Fruit fly (Drosophila melanogaster) whole organism, embryonic: Measurements from ENCODE around the gene CG5104.

ENCODE experiments used
- Abd-B ChIP-seq: fragments of 200-800 bp; sonication (Bioruptor generic); optimal IDR thresholded peaks from 2 replicates; lab custom pipeline; 2018; ENCODE audit warnings: missing biosample characterization, mild to moderate bottlenecking, missing genetic modification characterization, moderate library complexity
- Atf3 ChIP-seq: fragments of 200-800 bp; sonication (Bioruptor generic); optimal IDR thresholded peaks from 3 replicates; lab custom pipeline; 2016; ENCODE audit warnings: missing biosample characterization, missing genetic modification characterization
- Bgb ChIP-seq: fragments of 200-800 bp; sonication (Bioruptor generic); IDR thresholded peaks from 2 replicates; pipeline ENCODE4 v1.3.6; 2022; ENCODE audit warnings: missing biosample characterization, missing genetic modification characterization; ENCODE audit not compliant: partially characterized antibody
- CG10431 ChIP-seq: fragments of 200-800 bp; sonication (Bioruptor generic); optimal IDR thresholded peaks from 3 replicates; lab custom pipeline; 2018; ENCODE audit warnings: missing biosample characterization, mild to moderate bottlenecking, missing genetic modification characterization
- CG10565 ChIP-seq: fragments of 200-800 bp; sonication (Bioruptor generic); optimal IDR thresholded peaks from 3 replicates; lab custom pipeline; 2016; ENCODE audit warnings: missing biosample characterization, mild to moderate bottlenecking, missing genetic modification characterization
- CG12744 ChIP-seq: fragments of 200-800 bp; sonication (Bioruptor generic); optimal IDR thresholded peaks from 2 replicates; lab custom pipeline; 2016; ENCODE audit warnings: missing biosample characterization, missing genetic modification characterization
- CG12942 ChIP-seq: fragments of 200-800 bp; sonication (Bioruptor generic); optimal IDR thresholded peaks from 3 replicates; lab custom pipeline; 2016; ENCODE audit warnings: missing biosample characterization, missing genetic modification characterization
- CG15514 ChIP-seq: fragments of 200-800 bp; sonication (Bioruptor generic); optimal IDR thresholded peaks from 3 replicates; lab custom pipeline; 2017; ENCODE audit warnings: missing biosample characterization, missing genetic modification characterization, mild to moderate bottlenecking, moderate library complexity, missing genetic modification reagents
- CG15696 ChIP-seq: fragments of 200-800 bp; sonication (Bioruptor generic); optimal IDR thresholded peaks from 2 replicates; lab custom pipeline; 2019; ENCODE audit warnings: missing biosample characterization, mild to moderate bottlenecking, missing genetic modification characterization, moderate library complexity
- CG16813 ChIP-seq: fragments of 200-800 bp; sonication (Bioruptor generic); IDR thresholded peaks from 3 replicates; pipeline ENCODE4 v1.3.6; 2022; ENCODE audit warnings: missing biosample characterization, missing genetic modification characterization; ENCODE audit not compliant: partially characterized antibody
- CG1792 ChIP-seq: fragments of 200-800 bp; sonication (Bioruptor generic); optimal IDR thresholded peaks from 2 replicates; lab custom pipeline; 2016; ENCODE audit warnings: missing biosample characterization, missing genetic modification characterization
- CG30020 ChIP-seq: fragments of 200-800 bp; optimal IDR thresholded peaks from 2 replicates; lab custom pipeline; 2019; ENCODE audit warnings: missing biosample characterization, mild to moderate bottlenecking, missing genetic modification characterization, moderate library complexity
- CG32532 ChIP-seq: fragments of 200-800 bp; sonication (Bioruptor generic); IDR thresholded peaks from 2 replicates; pipeline ENCODE4 v1.3.6; 2022; ENCODE audit warnings: missing biosample characterization, missing genetic modification characterization
- CG3281 ChIP-seq: fragments of 200-800 bp; sonication (Bioruptor generic); optimal IDR thresholded peaks from 3 replicates; lab custom pipeline; 2017; ENCODE audit warnings: missing biosample characterization, mild to moderate bottlenecking, missing genetic modification characterization
- CG6683 ChIP-seq: fragments of 200-800 bp; sonication (Bioruptor generic); optimal IDR thresholded peaks from 2 replicates; lab custom pipeline; 2017; ENCODE audit warnings: missing biosample characterization, mild to moderate bottlenecking, missing genetic modification characterization, missing genetic modification reagents
- CTCF ChIP-seq: fragments of 200-800 bp; sonication (Bioruptor generic); optimal IDR thresholded peaks from 2 replicates; lab custom pipeline; 2017; ENCODE audit warnings: missing biosample characterization, mild to moderate bottlenecking, missing genetic modification characterization, moderate library complexity
- Doc3 ChIP-seq: fragments of 200-800 bp; sonication (Bioruptor generic); IDR thresholded peaks from 3 replicates; pipeline ENCODE4 v1.3.6; 2022; ENCODE audit warnings: missing biosample characterization, missing genetic modification characterization; ENCODE audit not compliant: partially characterized antibody
- H2.0 ChIP-seq: fragments of 200-800 bp; sonication (Bioruptor generic); IDR thresholded peaks from 2 replicates; pipeline ENCODE4 v1.3.6; 2022; ENCODE audit warnings: missing biosample characterization, missing genetic modification characterization
- Hey ChIP-seq: fragments of 200-800 bp; sonication (Bioruptor generic); optimal IDR thresholded peaks from 3 replicates; lab custom pipeline; 2018; ENCODE audit warnings: missing biosample characterization, mild to moderate bottlenecking, missing genetic modification characterization
- Hmx ChIP-seq: fragments of 200-800 bp; sonication (Bioruptor generic); optimal IDR thresholded peaks from 2 replicates; lab custom pipeline; 2016; ENCODE audit warnings: missing biosample characterization, missing genetic modification characterization
- Lpt ChIP-seq: fragments of >200 bp; optimal IDR thresholded peaks from 2 replicates; lab custom pipeline; 2018; ENCODE audit warnings: missing biosample characterization, missing genetic modification characterization
- MBD-R2 ChIP-seq: fragments of 200-800 bp; sonication (Bioruptor generic); IDR thresholded peaks from 2 replicates; pipeline ENCODE4 v1.3.6; 2022; ENCODE audit warnings: missing biosample characterization, missing genetic modification characterization
- Mad ChIP-seq: fragments of 200-800 bp; sonication (Bioruptor generic); optimal IDR thresholded peaks from 2 replicates; lab custom pipeline; 2016; ENCODE audit warnings: missing biosample characterization, missing genetic modification characterization
- NC2β ChIP-seq: fragments of 200-800 bp; sonication (Bioruptor generic); optimal IDR thresholded peaks from 2 replicates; lab custom pipeline; 2016; ENCODE audit warnings: missing biosample characterization, missing genetic modification characterization
- Nf-YB ChIP-seq: fragments of 200-800 bp; sonication (Bioruptor generic); optimal IDR thresholded peaks from 3 replicates; lab custom pipeline; 2019; ENCODE audit warnings: missing biosample characterization, mild to moderate bottlenecking, missing genetic modification characterization, moderate library complexity
- Nf-YC ChIP-seq: fragments of 200-800 bp; optimal IDR thresholded peaks from 3 replicates; lab custom pipeline; 2019; ENCODE audit warnings: missing biosample characterization, mild to moderate bottlenecking, missing genetic modification characterization, moderate library complexity
- Six4 ChIP-seq: fragments of 200-800 bp; sonication (Bioruptor generic); optimal IDR thresholded peaks from 2 replicates; lab custom pipeline; 2016; ENCODE audit warnings: missing biosample characterization, missing genetic modification characterization
- Sox102F ChIP-seq: fragments of 200-800 bp; sonication (Bioruptor generic); optimal IDR thresholded peaks from 2 replicates; lab custom pipeline; 2018; ENCODE audit warnings: missing biosample characterization, mild to moderate bottlenecking, missing genetic modification characterization, moderate library complexity
- abd-A ChIP-seq: fragments of 200-800 bp; sonication (Bioruptor generic); optimal IDR thresholded peaks from 3 replicates; lab custom pipeline; 2019; ENCODE audit warnings: missing biosample characterization, mild to moderate bottlenecking, missing genetic modification characterization, moderate library complexity
- bbx ChIP-seq: fragments of 200-800 bp; sonication (Bioruptor generic); IDR thresholded peaks from 2 replicates; pipeline ENCODE4 v1.3.6; 2022; ENCODE audit warnings: missing biosample characterization, missing genetic modification characterization; ENCODE audit not compliant: partially characterized antibody
- bcd ChIP-seq: fragments of 200-800 bp; sonication (Bioruptor generic); optimal IDR thresholded peaks from 2 replicates; lab custom pipeline; 2017; ENCODE audit warnings: missing biosample characterization, mild to moderate bottlenecking, missing genetic modification characterization
- caup ChIP-seq: fragments of 200-800 bp; sonication (Bioruptor generic); optimal IDR thresholded peaks from 3 replicates; lab custom pipeline; 2017; ENCODE audit warnings: missing biosample characterization, mild to moderate bottlenecking, missing genetic modification characterization, moderate library complexity; ENCODE audit not compliant: severe bottlenecking
- ci ChIP-seq: fragments of 200-800 bp; sonication (Bioruptor generic); IDR thresholded peaks from 3 replicates; pipeline ENCODE4 v1.3.6; 2022; ENCODE audit warnings: missing biosample characterization, missing genetic modification characterization
- dati ChIP-seq: fragments of 200-800 bp; sonication (Bioruptor generic); IDR thresholded peaks from 2 replicates; pipeline ENCODE4 v1.3.6; 2022; ENCODE audit warnings: missing biosample characterization, missing genetic modification characterization
- hb ChIP-seq: fragments of 200-800 bp; sonication (Bioruptor generic); IDR thresholded peaks from 3 replicates; pipeline ENCODE4 v1.3.6; 2022; ENCODE audit warnings: missing biosample characterization, missing genetic modification characterization; ENCODE audit not compliant: partially characterized antibody
- ind ChIP-seq: fragments of 200-800 bp; sonication (Bioruptor generic); optimal IDR thresholded peaks from 3 replicates; lab custom pipeline; 2016; ENCODE audit warnings: missing biosample characterization, missing genetic modification characterization
- jumu ChIP-seq: fragments of 200-800 bp; sonication (Bioruptor generic); optimal IDR thresholded peaks from 3 replicates; lab custom pipeline; 2016; ENCODE audit warnings: missing biosample characterization, missing genetic modification characterization
- lola ChIP-seq, 3 experiments: fragments of >200 bp in 2 of 3; fragments of 200-800 bp in 1 of 3; sonication (Bioruptor generic) in 1 of 3; optimal IDR thresholded peaks; 2 replicates each; lab custom pipeline; 2017 to 2019; ENCODE audit warnings: missing biosample characterization in 3 of 3, missing genetic modification characterization in 3 of 3, mild to moderate bottlenecking in 1 of 3, moderate library complexity in 1 of 3
- lov ChIP-seq, 2 experiments: fragments of 200-800 bp in 1 of 2; fragments of >200 bp in 1 of 2; sonication (Bioruptor generic) in 1 of 2; IDR thresholded peaks in 1 of 2; optimal IDR thresholded peaks in 1 of 2; 2 replicates in 1 of 2; 3 replicates in 1 of 2; pipeline versions ENCODE4 v1.3.6 to Lab custom; 2017 to 2022; ENCODE audit warnings: missing biosample characterization in 1 of 2, missing genetic modification characterization in 1 of 2
- pita ChIP-seq: fragments of 200-800 bp; sonication (Bioruptor generic); optimal IDR thresholded peaks from 2 replicates; lab custom pipeline; 2017; ENCODE audit warnings: missing biosample characterization, mild to moderate bottlenecking, missing genetic modification characterization
- schlank ChIP-seq: fragments of 200-800 bp; sonication (Bioruptor generic); optimal IDR thresholded peaks from 2 replicates; lab custom pipeline; 2018; ENCODE audit warnings: missing biosample characterization, mild to moderate bottlenecking, missing genetic modification characterization
- slou ChIP-seq: fragments of 200-800 bp; sonication (Bioruptor generic); optimal IDR thresholded peaks from 3 replicates; lab custom pipeline; 2016; ENCODE audit warnings: missing biosample characterization, missing genetic modification characterization
- slp2 ChIP-seq: fragments of 200-800 bp; sonication (Bioruptor generic); optimal IDR thresholded peaks from 2 replicates; lab custom pipeline; 2016; ENCODE audit warnings: missing biosample characterization, missing genetic modification characterization
- sug ChIP-seq: fragments of 200-800 bp; optimal IDR thresholded peaks from 2 replicates; lab custom pipeline; 2019; ENCODE audit warnings: missing biosample characterization, mild to moderate bottlenecking, missing genetic modification characterization, moderate library complexity
- tin ChIP-seq: fragments of 200-800 bp; sonication (Bioruptor generic); optimal IDR thresholded peaks from 3 replicates; lab custom pipeline; 2016; ENCODE audit warnings: missing biosample characterization, missing genetic modification characterization
- twi ChIP-seq: fragments of 200-800 bp; optimal IDR thresholded peaks from 2 replicates; lab custom pipeline; 2019; ENCODE audit warnings: missing biosample characterization, mild to moderate bottlenecking, missing genetic modification characterization, moderate library complexity
- wek ChIP-seq: fragments of 200-800 bp; sonication (Bioruptor generic); optimal IDR thresholded peaks from 3 replicates; lab custom pipeline; 2018; ENCODE audit warnings: missing biosample characterization, mild to moderate bottlenecking, missing genetic modification characterization, moderate library complexity
- zfh2 ChIP-seq: fragments of 200-800 bp; sonication (Bioruptor generic); optimal IDR thresholded peaks from 2 replicates; lab custom pipeline; 2016; ENCODE audit warnings: missing biosample characterization, missing genetic modification characterization

CG5104 gene

dm6 chr3L:20540182-20540974 lies 19.6 kb downstream of the CG5104 start, which contains the start of gene Rcd2 (continued):
- peak; percentile 51 for TF ChIP-seq CG12942 (GFP tag; lab: Kevin White, UChicago)
- TF ChIP-seq abd-A (tag; lab: Kevin White, UChicago): peak; percentile 94
- TF ChIP-seq ci (GFP tag; lab: Robert Waterston, UW): peak; percentile 51; the same call in 2 of the 3 replicates
- TF ChIP-seq Nf-YC: peak; percentile 86
- peak; percentile 63 for TF ChIP-seq CG15696 (tag; lab: Kevin White, UChicago)
- TF ChIP-seq wek (GFP tag; lab: Kevin White, UChicago): peak; percentile 37
- TF ChIP-seq slou: peak; percentile 31
- peak; percentile 16 for TF ChIP-seq CTCF (GFP tag; lab: Kevin White, UChicago)
- TF ChIP-seq CG15514 (GFP tag; lab: Kevin White, UChicago): peak; percentile 79
- TF ChIP-seq Hey (tag; lab: Kevin White, UChicago): no peak
- TF ChIP-seq schlank (tag; lab: Kevin White, UChicago): peak; percentile 68
- TF ChIP-seq CG16813 (GFP tag; lab: Robert Waterston, UW): peak; percentile 68; the same call in 2 of the 3 replicates
- TF ChIP-seq CG32532 (GFP tag; lab: Robert Waterston, UW): peak; percentile 93
- TF ChIP-seq MBD-R2: peak; percentile 22; the same call in 1 of the 2 replicates
- peak; percentile 71 for TF ChIP-seq ind
- peak; percentile 81 for TF ChIP-seq bcd (GFP tag; lab: Kevin White, UChicago)
- TF ChIP-seq slp2 (GFP tag; lab: Kevin White, UChicago): peak; percentile 54
- peak; percentile 47 for TF ChIP-seq twi (tag; lab: Kevin White, UChicago)
- peak; percentile 60 for TF ChIP-seq CG12744 (GFP tag; lab: Kevin White, UChicago)
- no peak for TF ChIP-seq Six4
- peak; percentile 17 for TF ChIP-seq Atf3 (GFP tag; lab: Kevin White, UChicago)
- TF ChIP-seq Hmx (GFP tag; lab: Kevin White, UChicago): peak; percentile 20
- TF ChIP-seq Abd-B (GFP tag; lab: Kevin White, UChicago): peak; percentile 59
- TF ChIP-seq Doc3 (GFP tag; lab: Robert Waterston, UW): peak; percentile 86; the same call in 2 of the 3 replicates
- TF ChIP-seq CG10431 (GFP tag; lab: Kevin White, UChicago): no peak
- TF ChIP-seq lola (GFP tag; optimal IDR thresholded peaks at IDR 0.05; lab: Kevin White, UChicago): peak in 1 of 3 experiments; percentile 17
- peak; percentile 72 for TF ChIP-seq Nf-YB (GFP tag; lab: Kevin White, UChicago)
- no peak for TF ChIP-seq dati (GFP tag; lab: Robert Waterston, UW)
- peak; percentile 88 for TF ChIP-seq CG6683 (GFP tag; lab: Kevin White, UChicago)
- TF ChIP-seq caup (GFP tag; lab: Kevin White, UChicago): peak; percentile 88
- TF ChIP-seq CG10565 (GFP tag; lab: Kevin White, UChicago): no peak
- no peak for TF ChIP-seq jumu (GFP tag; lab: Kevin White, UChicago)
- TF ChIP-seq pita: no peak
- TF ChIP-seq Bgb (GFP tag; lab: Robert Waterston, UW): peak; percentile 95
- TF ChIP-seq zfh2 (GFP tag; lab: Kevin White, UChicago): peak; percentile 44
- TF ChIP-seq CG1792 (GFP tag; lab: Kevin White, UChicago): peak; percentile 39
- TF ChIP-seq H2.0 (GFP tag; lab: Robert Waterston, UW): peak; percentile 64
- TF ChIP-seq CG30020 (tag; lab: Kevin White, UChicago): peak; percentile 44
- TF ChIP-seq Mad (GFP tag; lab: Kevin White, UChicago): no peak
- peak; percentile 50 for TF ChIP-seq tin (GFP tag; lab: Kevin White, UChicago)
- TF ChIP-seq NC2β: peak; percentile 14
- peak; percentile 84 for TF ChIP-seq Sox102F (GFP tag; lab: Kevin White, UChicago)
- TF ChIP-seq CG3281 (GFP tag; lab: Kevin White, UChicago): peak; percentile 94
- TF ChIP-seq lov (optimal IDR thresholded peaks at IDR 0.05; lab: Kevin White, UChicago): no peak
- peak; percentile 47; the same call in 1 of the 3 replicates for TF ChIP-seq lov (GFP tag; IDR thresholded peaks at IDR 0.05; lab: Robert Waterston, UW)
- peak; percentile 77 for TF ChIP-seq hb (GFP tag; lab: Robert Waterston, UW)
- no peak for TF ChIP-seq Lpt (GFP tag; lab: Kevin White, UChicago)
- TF ChIP-seq bbx (GFP tag; lab: Robert Waterston, UW): peak; percentile 96
- peak; percentile 90 for TF ChIP-seq sug (tag; lab: Kevin White, UChicago)
